Fruit fly (Drosophila melanogaster): ENCODE measurements around the gene CG7218.

DNA sequence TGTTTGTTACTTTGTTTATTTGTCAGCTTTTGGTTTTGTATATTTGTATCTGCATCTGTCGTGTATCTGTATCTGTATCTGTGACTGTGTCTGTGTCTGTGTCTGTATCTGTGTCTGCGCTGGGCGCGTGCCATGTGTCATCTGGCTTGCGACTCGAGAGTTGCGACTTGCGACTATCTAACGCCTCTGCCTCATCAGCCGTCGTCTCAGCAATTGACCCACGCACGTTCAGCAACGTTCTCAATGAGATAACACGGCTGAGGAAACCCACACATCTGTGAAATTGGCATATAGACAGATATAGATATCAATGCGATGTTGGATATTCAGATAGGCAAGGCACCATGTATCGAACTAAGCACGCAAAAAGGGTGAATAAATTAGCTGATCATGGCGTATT is 45.5 kb downstream of the CG7218 start:
- TF ChIP-seq EcR (GFP tag; optimal IDR thresholded peaks at IDR 0.05) (no peak), CG8478 (optimal IDR thresholded peaks at IDR 0.05) (no peak)

All from whole organism.